Worm (Caenorhabditis elegans) whole organism, L2 larva: ENCODE results near the gene fog-2.

Source experiments
- ZK546.5 ChIP-seq: sonication (generic microtip); optimal IDR thresholded peaks from 2 replicates; lab custom pipeline; 2017; ENCODE audit warnings: missing biosample characterization, missing genetic modification characterization
- aly-2 ChIP-seq: fragments of 150-350 bp; optimal IDR thresholded peaks from 2 replicates; lab custom pipeline; 2014; ENCODE audit warnings: missing biosample characterization, missing genetic modification characterization
- ceh-82 ChIP-seq: fragments of 150-350 bp; optimal IDR thresholded peaks from 2 replicates; lab custom pipeline; 2014; ENCODE audit warnings: missing biosample characterization, missing genetic modification characterization
- lin-11 ChIP-seq: fragments of 150-350 bp; sonication (generic microtip); optimal IDR thresholded peaks from 2 replicates; lab custom pipeline; 2014; ENCODE audit warnings: missing biosample characterization, missing genetic modification characterization, inconsistent platforms, mixed read lengths
- lsy-2 ChIP-seq, 2 experiments: fragments of 150-350 bp in 1 of 2; sonication (generic microtip) in 1 of 2; optimal IDR thresholded peaks; 2 replicates each; lab custom pipeline; 2014 to 2017; ENCODE audit warnings: missing biosample characterization in 2 of 2, missing genetic modification characterization in 2 of 2
- nhr-12 ChIP-seq: fragments of 150-350 bp; optimal IDR thresholded peaks from 2 replicates; lab custom pipeline; 2014; ENCODE audit warnings: missing biosample characterization, missing genetic modification characterization
- snpc-4 ChIP-seq: fragments of 150-350 bp; optimal IDR thresholded peaks from 2 replicates; lab custom pipeline; 2014; ENCODE audit warnings: missing biosample characterization, missing genetic modification characterization
- unc-39 ChIP-seq: fragments of 150-350 bp; optimal IDR thresholded peaks from 2 replicates; lab custom pipeline; 2014; ENCODE audit warnings: missing biosample characterization, missing genetic modification characterization
- ztf-11 ChIP-seq: sonication (generic microtip); optimal IDR thresholded peaks from 2 replicates; lab custom pipeline; 2017; ENCODE audit warnings: missing biosample characterization, missing genetic modification characterization

- TF ChIP-seq unc-39 (tag; lab: Kevin White, UChicago) (no peak), snpc-4 (tag; lab: Kevin White, UChicago) (no peak), ztf-11 (tag; lab: Kevin White, UChicago) (no peak), lin-11 (tag; lab: Kevin White, UChicago) (no peak), nhr-12 (tag; lab: Kevin White, UChicago) (no peak), aly-2 (tag; lab: Kevin White, UChicago) (no peak), ZK546.5 (tag; lab: Kevin White, UChicago) (no peak), ceh-82 (tag; lab: Kevin White, UChicago) (no peak), lsy-2 (tag; optimal IDR thresholded peaks at IDR 0.05; lab: Kevin White, UChicago) (no peak)
Observed at ce11 chrV:20220604-20221003, 21.6 kb downstream of the fog-2 start.
